Fruit fly (Drosophila melanogaster) S2 (cell line): ENCODE data around the gene rdgB.

ENCODE experiments used
- CG8478 ChIP-seq: fragments of >200 bp; optimal IDR thresholded peaks from 2 replicates; lab custom pipeline; 2018
- CTCF ChIP-seq, 2 experiments: fragments of >200 bp; optimal IDR thresholded peaks; 2 replicates each; lab custom pipeline; 2018

DNA sequence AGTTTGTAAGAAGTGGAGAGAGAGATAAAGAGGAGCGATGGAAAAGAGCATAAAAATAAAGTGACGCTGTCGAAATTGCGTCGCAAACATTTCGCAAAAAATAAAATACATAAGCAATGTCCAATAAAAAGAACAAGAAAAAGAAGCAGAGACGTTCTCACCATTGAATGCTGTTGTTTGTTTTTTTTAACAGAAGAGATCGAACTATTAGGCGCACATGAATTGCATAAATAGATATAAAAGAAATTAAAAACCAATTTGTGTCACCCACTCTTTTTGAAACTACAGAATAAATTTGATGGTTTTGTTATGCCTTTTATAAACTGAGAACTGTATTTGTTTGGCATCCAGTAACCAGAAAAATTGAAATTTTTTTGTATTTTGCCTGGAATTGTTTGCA, 8.8 kb upstream of the rdgB start:
- TF ChIP-seq CTCF (optimal IDR thresholded peaks at IDR 0.05; lab: Kevin White, UChicago) (no peak), CG8478 (no peak)
